Worm (Caenorhabditis elegans) whole organism, L1 larva: Measurements from ENCODE around the gene pod-1.

Source experiments
- C04F5.9 ChIP-seq: sonication (generic microtip); optimal IDR thresholded peaks from 2 replicates; lab custom pipeline; 2016; ENCODE audit warnings: missing genetic modification characterization, missing compliant biosample characterization
- C16A3.4 ChIP-seq: fragments of 150-350 bp; optimal IDR thresholded peaks from 2 replicates; lab custom pipeline; 2014; ENCODE audit warnings: missing biosample characterization, missing genetic modification characterization
- F16B12.6 ChIP-seq: fragments of 150-350 bp; optimal IDR thresholded peaks from 2 replicates; lab custom pipeline; 2014; ENCODE audit warnings: missing biosample characterization, missing genetic modification characterization
- alr-1 ChIP-seq: fragments of 200-800 bp; sonication (Bioruptor generic); optimal IDR thresholded peaks from 2 replicates; lab custom pipeline; 2018; ENCODE audit warnings: borderline replicate concordance, mild to moderate bottlenecking, missing genetic modification characterization, missing compliant biosample characterization
- blmp-1 ChIP-seq: fragments of 150-350 bp; optimal IDR thresholded peaks from 2 replicates; lab custom pipeline; 2014; ENCODE audit warnings: missing biosample characterization, missing genetic modification characterization
- ceh-82 ChIP-seq, 3 experiments: fragments of 150-350 bp in 1 of 3; sonication (generic microtip) in 2 of 3; optimal IDR thresholded peaks; 2 replicates each; lab custom pipeline; 2014 to 2017; ENCODE audit warnings: missing biosample characterization in 3 of 3, missing genetic modification characterization in 3 of 3
- ceh-88 ChIP-seq: fragments of 200-800 bp; sonication (Bioruptor generic); IDR thresholded peaks from 2 replicates; pipeline ENCODE4 v1.3.6; 2022; ENCODE audit warnings: missing genetic modification characterization, missing compliant biosample characterization
- ceh-90 ChIP-seq: sonication (generic microtip); optimal IDR thresholded peaks from 2 replicates; lab custom pipeline; 2016; ENCODE audit warnings: missing genetic modification characterization, missing compliant biosample characterization
- ces-1 ChIP-seq: fragments of 150-350 bp; optimal IDR thresholded peaks from 2 replicates; lab custom pipeline; 2014; ENCODE audit warnings: missing biosample characterization, missing genetic modification reagents, missing genetic modification characterization
- dpl-1 ChIP-seq, 3 experiments: fragments of 150-350 bp in 2 of 3; sonication (generic microtip) in 1 of 3; optimal IDR thresholded peaks; 2 replicates each; lab custom pipeline; 2014 to 2017; ENCODE audit warnings: missing biosample characterization in 3 of 3, missing genetic modification characterization in 3 of 3, missing genetic modification reagents in 3 of 3
- dsc-1 ChIP-seq: sonication (generic microtip); optimal IDR thresholded peaks from 2 replicates; lab custom pipeline; 2016; ENCODE audit warnings: mild to moderate bottlenecking, missing genetic modification characterization, missing compliant biosample characterization
- efl-1 ChIP-seq, 4 experiments: fragments of 150-350 bp; optimal IDR thresholded peaks in 3 of 4; peaks in 1 of 4; 1 replicate in 1 of 4; 2 replicates in 3 of 4; lab custom pipeline; 2014; ENCODE audit warnings: missing biosample characterization in 2 of 4, missing genetic modification characterization in 2 of 4, missing genetic modification reagents in 2 of 4
- efl-3 ChIP-seq: fragments of 200-800 bp; sonication (Bioruptor generic); optimal IDR thresholded peaks from 2 replicates; lab custom pipeline; 2018; ENCODE audit warnings: mild to moderate bottlenecking, missing genetic modification characterization, missing compliant biosample characterization
- egl-27 ChIP-seq, 2 experiments: fragments of 150-350 bp in 1 of 2; sonication (generic microtip); optimal IDR thresholded peaks; 3 replicates each; lab custom pipeline; 2017 to 2018; ENCODE audit warnings: missing biosample characterization in 2 of 2, missing genetic modification characterization in 2 of 2, missing genetic modification reagents in 2 of 2
- elt-3 ChIP-seq, 6 experiments: fragments of 150-350 bp in 1 of 6; sonication (generic microtip); optimal IDR thresholded peaks; 2 replicates each; lab custom pipeline; 2017 to 2018; ENCODE audit warnings: missing biosample characterization in 6 of 6, missing genetic modification characterization in 6 of 6, inconsistent platforms in 1 of 6
- ets-5 ChIP-seq: fragments of 200-800 bp; sonication (Bioruptor generic); IDR thresholded peaks from 2 replicates; pipeline ENCODE4 v1.3.6; 2022; ENCODE audit warnings: missing genetic modification characterization, missing compliant biosample characterization
- fkh-10 ChIP-seq: sonication (generic microtip); optimal IDR thresholded peaks from 2 replicates; lab custom pipeline; 2017; ENCODE audit warnings: missing biosample characterization, missing genetic modification reagents, missing genetic modification characterization
- fos-1 ChIP-seq: fragments of 150-350 bp; optimal IDR thresholded peaks from 2 replicates; lab custom pipeline; 2014; ENCODE audit warnings: missing biosample characterization, missing genetic modification characterization
- hlh-17 ChIP-seq: fragments of 200-800 bp; sonication (Bioruptor generic); optimal IDR thresholded peaks from 2 replicates; lab custom pipeline; 2018; ENCODE audit warnings: missing genetic modification characterization, mild to moderate bottlenecking, missing compliant biosample characterization, moderate library complexity, borderline replicate concordance
- irx-1 ChIP-seq: sonication (generic microtip); optimal IDR thresholded peaks from 2 replicates; lab custom pipeline; 2016; ENCODE audit warnings: missing genetic modification characterization, missing compliant biosample characterization
- isw-1 ChIP-seq: fragments of 200-800 bp; sonication (Bioruptor generic); IDR thresholded peaks from 2 replicates; pipeline ENCODE4 v1.3.6; 2022; ENCODE audit warnings: missing genetic modification characterization, missing compliant biosample characterization
- jun-1 ChIP-seq: fragments of 150-350 bp; optimal IDR thresholded peaks from 2 replicates; lab custom pipeline; 2014; ENCODE audit warnings: missing biosample characterization, missing genetic modification reagents, missing genetic modification characterization
- lin-13 ChIP-seq: fragments of 150-350 bp; optimal IDR thresholded peaks from 2 replicates; lab custom pipeline; 2014; ENCODE audit warnings: missing biosample characterization, missing genetic modification reagents, missing genetic modification characterization
- lin-14 ChIP-seq: fragments of 200-800 bp; sonication (Bioruptor generic); optimal IDR thresholded peaks from 2 replicates; lab custom pipeline; 2018; ENCODE audit warnings: mild to moderate bottlenecking, missing genetic modification characterization, moderate library complexity, missing compliant biosample characterization
- lsy-2 ChIP-seq, 2 experiments: fragments of 150-350 bp; optimal IDR thresholded peaks; 2 replicates each; lab custom pipeline; 2014; ENCODE audit warnings: missing biosample characterization in 2 of 2, missing genetic modification characterization in 2 of 2
- mef-2 ChIP-seq: fragments of 150-350 bp; optimal IDR thresholded peaks from 2 replicates; lab custom pipeline; 2014; ENCODE audit warnings: missing biosample characterization, missing genetic modification characterization
- mep-1 ChIP-seq: fragments of 150-350 bp; optimal IDR thresholded peaks from 2 replicates; lab custom pipeline; 2014; ENCODE audit warnings: missing biosample characterization, missing genetic modification characterization
- nhr-12 ChIP-seq: sonication (generic microtip); optimal IDR thresholded peaks from 2 replicates; lab custom pipeline; 2017; ENCODE audit warnings: missing biosample characterization, missing genetic modification characterization
- nhr-19 ChIP-seq: fragments of 200-800 bp; sonication (Bioruptor generic); conservative IDR thresholded peaks from 2 replicates; pipeline ENCODE4 v1.3.6; 2022; ENCODE audit warnings: missing genetic modification characterization, missing compliant biosample characterization
- nhr-20 ChIP-seq: sonication (generic microtip); optimal IDR thresholded peaks from 2 replicates; lab custom pipeline; 2016; ENCODE audit warnings: mild to moderate bottlenecking, missing genetic modification characterization, missing compliant biosample characterization
- nhr-237 ChIP-seq: fragments of 150-350 bp; optimal IDR thresholded peaks from 2 replicates; lab custom pipeline; 2014; ENCODE audit warnings: missing biosample characterization, missing genetic modification characterization
- nhr-47 ChIP-seq: sonication (generic microtip); optimal IDR thresholded peaks from 2 replicates; lab custom pipeline; 2016; ENCODE audit warnings: mild to moderate bottlenecking, missing genetic modification characterization, moderate library complexity, missing compliant biosample characterization
- nhr-71 ChIP-seq: sonication (generic microtip); optimal IDR thresholded peaks from 2 replicates; lab custom pipeline; 2016; ENCODE audit warnings: mild to moderate bottlenecking, missing genetic modification characterization, moderate library complexity, missing compliant biosample characterization
- nhr-76 ChIP-seq: sonication (generic microtip); optimal IDR thresholded peaks from 2 replicates; lab custom pipeline; 2017; ENCODE audit warnings: missing biosample characterization, missing genetic modification characterization
- nhr-84 ChIP-seq: sonication (generic microtip); optimal IDR thresholded peaks from 2 replicates; lab custom pipeline; 2017; ENCODE audit warnings: missing biosample characterization, missing genetic modification characterization
- nhr-85 ChIP-seq: sonication (generic microtip); peaks from one replicate; lab custom pipeline; 2016; ENCODE audit warnings: missing genetic modification characterization, inconsistent platforms, missing compliant biosample characterization
- nhr-90 ChIP-seq: sonication (generic microtip); optimal IDR thresholded peaks from 2 replicates; lab custom pipeline; 2016; ENCODE audit warnings: mild to moderate bottlenecking, missing genetic modification characterization, missing compliant biosample characterization; ENCODE audit not compliant: poor library complexity
- pax-3 ChIP-seq: fragments of 200-800 bp; sonication (Bioruptor generic); optimal IDR thresholded peaks from 2 replicates; lab custom pipeline; 2018; ENCODE audit warnings: mild to moderate bottlenecking, missing genetic modification characterization, moderate library complexity, missing compliant biosample characterization
- rnt-1 ChIP-seq: sonication (generic microtip); optimal IDR thresholded peaks from 2 replicates; lab custom pipeline; 2016; ENCODE audit warnings: mild to moderate bottlenecking, missing genetic modification characterization, moderate library complexity, missing compliant biosample characterization
- snu-23 ChIP-seq: sonication (generic microtip); optimal IDR thresholded peaks from 2 replicates; lab custom pipeline; 2016; ENCODE audit warnings: missing genetic modification characterization, missing compliant biosample characterization
- sox-4 ChIP-seq: sonication (generic microtip); optimal IDR thresholded peaks from 2 replicates; lab custom pipeline; 2016; ENCODE audit warnings: missing genetic modification characterization, missing compliant biosample characterization
- swsn-7 ChIP-seq: sonication (generic microtip); optimal IDR thresholded peaks from 2 replicates; lab custom pipeline; 2016; ENCODE audit warnings: missing genetic modification characterization, missing compliant biosample characterization
- tbx-2 ChIP-seq: sonication (generic microtip); optimal IDR thresholded peaks from 2 replicates; lab custom pipeline; 2016; ENCODE audit warnings: missing genetic modification characterization, missing compliant biosample characterization
- tlp-1 ChIP-seq: fragments of 150-350 bp; optimal IDR thresholded peaks from 2 replicates; lab custom pipeline; 2014; ENCODE audit warnings: missing biosample characterization, missing genetic modification characterization
- unc-62 ChIP-seq: fragments of 150-350 bp; optimal IDR thresholded peaks from 2 replicates; lab custom pipeline; 2014; ENCODE audit warnings: missing biosample characterization, missing genetic modification reagents, missing genetic modification characterization
- unc-98 ChIP-seq: fragments of 200-800 bp; sonication (Bioruptor generic); IDR thresholded peaks from 2 replicates; pipeline ENCODE4 v1.3.6; 2022; ENCODE audit warnings: missing genetic modification characterization, missing compliant biosample characterization
- vab-15 ChIP-seq: sonication (generic microtip); optimal IDR thresholded peaks from 2 replicates; lab custom pipeline; 2017; ENCODE audit warnings: missing genotype, mild to moderate bottlenecking, missing genetic modification characterization, missing compliant biosample characterization

The pod-1 gene

DNA sequence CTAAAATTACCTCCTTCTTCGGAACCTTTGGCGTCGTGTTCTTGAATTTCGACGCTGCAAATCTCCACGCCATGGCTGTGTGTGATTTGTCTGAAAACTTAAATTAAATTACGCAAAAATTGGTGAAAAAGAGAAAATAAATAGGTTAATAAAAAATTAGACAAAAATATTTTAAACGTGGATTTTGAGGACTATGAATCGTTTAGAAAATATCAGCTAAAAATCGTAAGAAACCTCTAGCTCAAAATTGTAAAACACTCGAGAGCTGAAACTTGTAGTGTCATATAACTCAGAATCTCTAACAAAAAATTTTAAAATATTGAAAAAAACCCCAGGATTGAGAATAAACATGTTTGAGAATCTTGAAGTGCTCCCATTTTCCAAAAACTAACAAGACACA is at the start of gene pod-1:
Gene pod-1, minus strand, starts transcription at position 101 of the 400 bp plus-strand sequence.
- TF ChIP-seq ces-1 (GFP tag; lab: Kevin White, UChicago), result no peak
- no peak for TF ChIP-seq tbx-2
- no peak for TF ChIP-seq nhr-90
- no peak for TF ChIP-seq sox-4 (tag; lab: Kevin White, UChicago)
- no peak for TF ChIP-seq pax-3
- TF ChIP-seq alr-1 (tag; lab: Kevin White, UChicago), result no peak
- no peak for TF ChIP-seq irx-1
- TF ChIP-seq nhr-47 (tag; lab: Kevin White, UChicago), result no peak
- TF ChIP-seq nhr-76 (tag; lab: Kevin White, UChicago), result no peak
- TF ChIP-seq ceh-90 (tag; lab: Kevin White, UChicago), result no peak
- TF ChIP-seq dpl-1 (GFP tag; optimal IDR thresholded peaks at IDR 0.05; lab: Kevin White, UChicago), result no peak
- no peak for TF ChIP-seq rnt-1
- TF ChIP-seq nhr-237, result no peak
- TF ChIP-seq unc-62 (GFP tag; lab: Kevin White, UChicago), result no peak
- TF ChIP-seq, all 84 proteins: peak for 0

DNA sequence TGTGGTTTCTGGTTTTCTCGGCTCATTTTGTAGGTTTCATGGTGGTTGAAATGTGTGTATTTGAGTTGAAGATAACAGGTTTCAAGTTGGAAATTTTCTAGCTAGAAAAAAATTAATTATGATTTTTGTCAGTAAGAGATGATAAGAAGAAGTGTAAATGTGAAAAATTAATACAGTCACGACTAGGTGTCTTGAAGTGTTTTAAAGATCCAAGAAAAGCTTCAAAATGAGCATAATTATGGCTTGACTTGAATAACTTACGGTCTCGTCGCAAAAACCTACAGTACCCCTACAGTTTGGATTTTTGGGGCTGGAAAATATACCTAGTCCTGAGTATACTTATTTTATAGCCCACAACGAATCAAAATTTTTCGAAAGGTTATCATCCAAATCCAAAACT is 46.4 kb upstream of the pod-1 start, which contains the start of gene exc-12:
Gene exc-12, minus strand, starts transcription at position 101 of the 400 bp plus-strand sequence.
- TF ChIP-seq tlp-1 (tag; lab: Kevin White, UChicago) (no peak), efl-3 (GFP tag; lab: Kevin White, UChicago) (no peak), C16A3.4 (tag; lab: Kevin White, UChicago) (no peak), nhr-84 (tag; lab: Kevin White, UChicago) (no peak), C04F5.9 (tag; lab: Kevin White, UChicago) (no peak), unc-98 (no peak), swsn-7 (tag; lab: Kevin White, UChicago) (no peak), nhr-85 (tag; lab: Kevin White, UChicago) (no peak), vab-15 (tag; lab: Kevin White, UChicago) (no peak), blmp-1 (no peak), sox-4 (tag; lab: Kevin White, UChicago) (no peak), ceh-88 (GFP tag; lab: Robert Waterston, UW) (no peak), F16B12.6 (no peak), lin-13 (GFP tag; lab: Kevin White, UChicago) (no peak), alr-1 (tag; lab: Kevin White, UChicago) (no peak)

DNA sequence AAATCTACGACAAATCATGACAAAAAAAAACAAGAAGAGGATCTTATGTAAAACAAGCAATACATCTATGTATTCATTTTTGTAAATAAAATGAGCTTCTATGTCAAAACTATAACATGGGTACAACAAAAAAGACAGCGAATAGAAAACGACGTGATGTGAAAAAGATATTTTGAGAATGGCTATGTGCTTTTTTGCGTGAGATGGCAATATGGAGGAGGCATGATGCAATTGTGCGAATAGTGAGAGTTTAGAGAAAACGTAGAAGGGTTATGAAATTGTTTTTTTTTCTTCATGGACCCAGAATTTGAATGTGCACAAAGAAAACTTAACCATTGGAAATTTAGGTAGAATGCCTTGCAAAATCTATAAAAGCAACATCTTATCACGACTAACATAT is 42.1 kb upstream of the pod-1 start:
- TF ChIP-seq nhr-90 (no peak), lsy-2 (tag; optimal IDR thresholded peaks at IDR 0.05; lab: Kevin White, UChicago) (peak in 1 of 2 experiments; percentile 12), nhr-71 (tag; lab: Kevin White, UChicago) (peak; percentile 16), ceh-82 (tag; optimal IDR thresholded peaks at IDR 0.05; lab: Kevin White, UChicago) (peak in 2 of 3 experiments; percentile 8 to 11), mep-1 (no peak), mef-2 (tag; lab: Kevin White, UChicago) (no peak), efl-3 (GFP tag; lab: Kevin White, UChicago) (no peak), tbx-2 (no peak), nhr-12 (tag; lab: Kevin White, UChicago) (no peak), lin-14 (GFP tag; lab: Kevin White, UChicago) (peak; percentile 45), efl-1 (optimal IDR thresholded peaks at IDR 0.05; lab: Kevin White, UChicago) (peak in 1 of 2 experiments; percentile 3), efl-1 (GFP tag; optimal IDR thresholded peaks at IDR 0.05 in 1 of 2; lab: Kevin White, UChicago) (no peak), C16A3.4 (tag; lab: Kevin White, UChicago) (no peak), fos-1 (tag; lab: Kevin White, UChicago) (no peak)

DNA sequence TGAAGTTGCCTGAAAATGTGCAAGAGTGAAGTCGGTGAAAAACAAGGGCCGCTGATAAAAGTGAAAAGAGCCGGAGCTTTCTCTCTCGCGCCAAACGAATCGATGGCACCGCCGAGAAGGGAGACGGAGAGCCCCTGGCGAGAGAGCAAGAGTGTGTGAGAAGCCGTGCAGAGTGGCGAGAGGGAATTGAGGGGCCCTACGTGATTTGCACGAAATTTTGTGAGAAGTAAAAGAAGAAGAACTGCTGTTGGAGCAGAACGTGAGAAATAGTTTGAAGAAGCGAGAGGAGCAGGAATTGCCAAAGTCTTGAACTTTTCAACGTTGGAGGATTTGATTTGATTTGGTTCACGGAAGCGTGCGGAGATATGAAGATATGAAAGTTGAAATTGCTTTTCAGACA is 41.0 kb upstream of the pod-1 start, which contains the start of gene aldo-1:
Gene aldo-1, minus strand, starts transcription at position 9 of the 400 bp plus-strand sequence.
- peak; percentile 6 to 38 (median 24) for TF ChIP-seq ceh-82 (tag; optimal IDR thresholded peaks at IDR 0.05; lab: Kevin White, UChicago)
- TF ChIP-seq jun-1, result no peak
- TF ChIP-seq swsn-7 (tag; lab: Kevin White, UChicago), result peak; percentile 31
- TF ChIP-seq nhr-20 (tag; lab: Kevin White, UChicago), result no peak
- TF ChIP-seq tlp-1 (tag; lab: Kevin White, UChicago), result no peak
- no peak for TF ChIP-seq hlh-17 (GFP tag; lab: Kevin White, UChicago)
- TF ChIP-seq nhr-71 (tag; lab: Kevin White, UChicago), result peak; percentile 65
- peak; percentile 9 for TF ChIP-seq ces-1 (GFP tag; lab: Kevin White, UChicago)
- 0 out of 2 replicates have a peak, but pooled peaks have one; percentile 7 for TF ChIP-seq isw-1 (GFP tag; lab: Robert Waterston, UW)
- TF ChIP-seq egl-27 (tag; optimal IDR thresholded peaks at IDR 0.05; lab: Kevin White, UChicago), result no peak
- peak; percentile 53 for TF ChIP-seq fkh-10 (GFP tag; lab: Kevin White, UChicago)
- peak; percentile 36; the same call in 1 of the 2 replicates for TF ChIP-seq nhr-19 (GFP tag; lab: Robert Waterston, UW)
- no peak for TF ChIP-seq ets-5
- peak; percentile 27 for TF ChIP-seq dsc-1 (tag; lab: Kevin White, UChicago)
- peak; percentile 60 for TF ChIP-seq snu-23 (GFP tag; lab: Kevin White, UChicago)
- no peak for TF ChIP-seq nhr-12 (tag; lab: Kevin White, UChicago)
- no peak for TF ChIP-seq elt-3 (tag; optimal IDR thresholded peaks at IDR 0.05; lab: Kevin White, UChicago)
